Worm (Caenorhabditis elegans) whole organism, L4 larva: ENCODE data around the gene C53C11.4.
"Not testable (repeated sequence)": the region's sequence is repeated elsewhere in the genome, so short reads cannot be mapped to it uniquely, and the experiment has no call there.

Experiments used
- R02D3.7 ChIP-seq: fragments of 150-350 bp; sonication (generic microtip); optimal IDR thresholded peaks from 3 replicates; lab custom pipeline; 2014; ENCODE audit warnings: missing biosample characterization, missing genetic modification characterization
- Y75B8A.6 ChIP-seq: fragments of 200-800 bp; sonication (Bioruptor generic); IDR thresholded peaks from 2 replicates; pipeline ENCODE4 v1.3.6; 2022; ENCODE audit warnings: missing genetic modification reagents, missing genetic modification characterization, missing compliant biosample characterization
- lin-13 ChIP-seq: fragments of 150-350 bp; optimal IDR thresholded peaks from 2 replicates; lab custom pipeline; 2014; ENCODE audit warnings: missing biosample characterization, missing genetic modification reagents, missing genetic modification characterization
- lin-39 ChIP-seq: fragments of 150-350 bp; optimal IDR thresholded peaks from 2 replicates; lab custom pipeline; 2014; ENCODE audit warnings: missing biosample characterization, missing genetic modification reagents, missing genetic modification characterization
- nhr-11 ChIP-seq: fragments of 150-350 bp; optimal IDR thresholded peaks from 2 replicates; lab custom pipeline; 2014; ENCODE audit warnings: missing biosample characterization, missing genetic modification characterization
- nhr-237 ChIP-seq: sonication (generic microtip); optimal IDR thresholded peaks from 2 replicates; lab custom pipeline; 2017; ENCODE audit warnings: missing biosample characterization, missing genetic modification characterization
- nhr-25 ChIP-seq: sonication (generic microtip); optimal IDR thresholded peaks from 2 replicates; lab custom pipeline; 2017; ENCODE audit warnings: missing genetic modification characterization, mild to moderate bottlenecking, missing compliant biosample characterization, antibody characterized with exemption, moderate library complexity, borderline replicate concordance; ENCODE audit not compliant: insufficient read depth
- pha-4 ChIP-seq, 2 experiments: fragments of 150-350 bp in 1 of 2; fragments of 200-800 bp in 1 of 2; sonication (Bioruptor generic) in 1 of 2; IDR thresholded peaks in 1 of 2; optimal IDR thresholded peaks in 1 of 2; 2 replicates each; pipeline versions ENCODE4 v1.3.6 to Lab custom; 2014 to 2022; ENCODE audit warnings: missing genetic modification characterization in 2 of 2, missing genetic modification reagents in 2 of 2, missing biosample characterization in 1 of 2, missing compliant biosample characterization in 1 of 2
- sdz-12 ChIP-seq: fragments of 200-800 bp; sonication (Bioruptor generic); optimal IDR thresholded peaks from 2 replicates; lab custom pipeline; 2018; ENCODE audit warnings: mild to moderate bottlenecking, missing genetic modification characterization, missing compliant biosample characterization
- unc-39 ChIP-seq: sonication (generic microtip); optimal IDR thresholded peaks from 2 replicates; lab custom pipeline; 2017; ENCODE audit warnings: missing biosample characterization, missing genetic modification characterization
- vab-7 ChIP-seq: fragments of 200-800 bp; sonication (Bioruptor generic); IDR thresholded peaks from 2 replicates; pipeline ENCODE4 v1.3.6; 2022; ENCODE audit warnings: missing genetic modification reagents, missing genetic modification characterization, missing compliant biosample characterization

DNA sequence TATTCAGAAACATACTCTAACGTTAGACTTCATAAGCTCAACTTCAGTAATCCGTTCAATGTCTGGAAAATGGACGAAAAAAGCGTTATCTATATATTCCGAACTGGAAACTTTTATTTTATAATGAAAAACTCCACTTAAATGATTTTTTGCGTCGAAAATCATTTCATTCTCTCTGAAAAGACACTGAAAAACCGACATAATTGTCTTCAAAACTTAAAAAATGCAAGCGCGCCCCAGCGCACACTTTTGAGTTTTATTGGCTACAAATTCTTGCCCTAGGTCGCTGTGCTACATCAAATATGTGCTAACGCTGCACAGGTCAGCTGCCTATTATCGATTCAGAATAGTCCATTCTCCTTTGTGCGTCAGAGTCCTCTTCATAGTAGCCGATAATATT is 5.8 kb upstream of the C53C11.4 start, which contains the start of gene C33E10.1:
- not testable (repeated sequence) for TF ChIP-seq lin-13 (GFP tag; lab: Kevin White, UChicago); unc-39 (tag; lab: Kevin White, UChicago); nhr-237; pha-4 (GFP tag; IDR thresholded peaks at IDR 0.05; lab: Robert Waterston, UW); pha-4 (tag; optimal IDR thresholded peaks at IDR 0.05; lab: Kevin White, UChicago); nhr-25 (tag; lab: Kevin White, UChicago); vab-7 (GFP tag; lab: Robert Waterston, UW); R02D3.7 (tag; lab: Kevin White, UChicago); nhr-11; sdz-12; lin-39 (tag; lab: Kevin White, UChicago); Y75B8A.6 (GFP tag; lab: Robert Waterston, UW)
